Fruit fly (Drosophila melanogaster) whole organism, pupa: ENCODE results near the gene CG11134.

Source experiments
- CG10348 ChIP-seq: fragments of 200-800 bp; sonication (Bioruptor generic); IDR thresholded peaks from 2 replicates; pipeline ENCODE4 v1.3.6; 2022; ENCODE audit warnings: missing biosample characterization, missing genetic modification characterization
- CG12605 ChIP-seq: fragments of 200-800 bp; sonication (Bioruptor generic); IDR thresholded peaks from 2 replicates; pipeline ENCODE4 v1.3.6; 2022; ENCODE audit warnings: missing biosample characterization, missing genetic modification characterization
- CG13204 ChIP-seq: fragments of 200-800 bp; sonication (Bioruptor generic); optimal IDR thresholded peaks from 2 replicates; lab custom pipeline; 2018; ENCODE audit warnings: missing biosample characterization, mild to moderate bottlenecking, missing genetic modification characterization, moderate library complexity
- CG14655 ChIP-seq: fragments of 200-800 bp; sonication (Bioruptor generic); optimal IDR thresholded peaks from 3 replicates; lab custom pipeline; 2017; ENCODE audit warnings: mild to moderate bottlenecking, missing biosample characterization, missing genetic modification reagents, missing genetic modification characterization
- CG15710 ChIP-seq: fragments of 200-800 bp; sonication (Bioruptor generic); optimal IDR thresholded peaks from 2 replicates; lab custom pipeline; 2018; ENCODE audit warnings: missing biosample characterization, mild to moderate bottlenecking, missing genetic modification characterization, moderate library complexity
- CG17806 ChIP-seq: fragments of 200-800 bp; sonication (Bioruptor generic); optimal IDR thresholded peaks from 2 replicates; lab custom pipeline; 2018; ENCODE audit warnings: missing biosample characterization, mild to moderate bottlenecking, missing genetic modification characterization, moderate library complexity
- CG32121 ChIP-seq: fragments of 200-800 bp; sonication (Bioruptor generic); IDR thresholded peaks from 2 replicates; pipeline ENCODE4 v1.3.6; 2022; ENCODE audit warnings: missing biosample characterization, missing genetic modification characterization
- CG34367 ChIP-seq: fragments of 200-800 bp; sonication (Bioruptor generic); optimal IDR thresholded peaks from 2 replicates; lab custom pipeline; 2018; ENCODE audit warnings: missing biosample characterization, mild to moderate bottlenecking, missing genetic modification characterization
- CG4496 ChIP-seq: fragments of 200-800 bp; sonication (Bioruptor generic); IDR thresholded peaks from 3 replicates; pipeline ENCODE4 v1.3.6; 2022; ENCODE audit warnings: missing biosample characterization, missing genetic modification characterization
- CG8159 ChIP-seq: fragments of 200-800 bp; sonication (Bioruptor generic); optimal IDR thresholded peaks from 3 replicates; lab custom pipeline; 2018; ENCODE audit warnings: missing biosample characterization, mild to moderate bottlenecking, missing genetic modification characterization, moderate library complexity
- CG8301 ChIP-seq: fragments of 200-800 bp; sonication (Bioruptor generic); optimal IDR thresholded peaks from 2 replicates; lab custom pipeline; 2018; ENCODE audit warnings: missing biosample characterization, mild to moderate bottlenecking, missing genetic modification characterization
- CG9948 ChIP-seq: fragments of 200-800 bp; sonication (Bioruptor generic); optimal IDR thresholded peaks from 2 replicates; lab custom pipeline; 2018; ENCODE audit warnings: missing biosample characterization, mild to moderate bottlenecking, missing genetic modification characterization, moderate library complexity
- D1 ChIP-seq: fragments of 200-800 bp; sonication (Bioruptor generic); optimal IDR thresholded peaks from 2 replicates; lab custom pipeline; 2018; ENCODE audit warnings: missing biosample characterization, mild to moderate bottlenecking, missing genetic modification characterization, moderate library complexity
- EcR ChIP-seq: fragments of 200-800 bp; sonication (Bioruptor generic); optimal IDR thresholded peaks from 3 replicates; lab custom pipeline; 2019; ENCODE audit warnings: missing biosample characterization, missing genetic modification characterization, mild to moderate bottlenecking, moderate library complexity, missing genetic modification reagents
- Ets98B ChIP-seq: fragments of 200-800 bp; sonication (Bioruptor generic); IDR thresholded peaks from 2 replicates; pipeline ENCODE4 v1.3.6; 2022; ENCODE audit warnings: missing biosample characterization, missing genetic modification characterization
- Pif1A ChIP-seq: fragments of 200-800 bp; sonication (Bioruptor generic); optimal IDR thresholded peaks from 3 replicates; lab custom pipeline; 2016; ENCODE audit warnings: missing biosample characterization, missing genetic modification characterization
- Pif1B ChIP-seq: fragments of 200-800 bp; sonication (Bioruptor generic); optimal IDR thresholded peaks from 3 replicates; lab custom pipeline; 2016; ENCODE audit warnings: missing biosample characterization, missing genetic modification characterization
- Snoo ChIP-seq: fragments of 200-800 bp; sonication (Bioruptor generic); optimal IDR thresholded peaks from 3 replicates; lab custom pipeline; 2017; ENCODE audit warnings: missing biosample characterization, mild to moderate bottlenecking, missing genetic modification characterization, inconsistent platforms
- fd96Ca ChIP-seq: fragments of 200-800 bp; sonication (Bioruptor generic); IDR thresholded peaks from 3 replicates; pipeline ENCODE4 v1.3.6; 2022; ENCODE audit warnings: missing biosample characterization, missing genetic modification characterization
- gl ChIP-seq: fragments of 200-800 bp; sonication (Bioruptor generic); optimal IDR thresholded peaks from 2 replicates; lab custom pipeline; 2018; ENCODE audit warnings: missing biosample characterization, mild to moderate bottlenecking, missing genetic modification characterization
- rn ChIP-seq: fragments of 200-800 bp; sonication (Bioruptor generic); IDR thresholded peaks from 2 replicates; pipeline ENCODE4 v1.3.6; 2022; ENCODE audit warnings: missing biosample characterization, missing genetic modification characterization

Gene CG11134

dm6 chrX:13781739-13782502 is 44.2 kb downstream of the CG11134 start, which contains the start of the genes CtsB and amrt:
Gene CtsB, minus strand, starts transcription at chrX:13782170.
Gene amrt, plus strand, starts transcription at chrX:13782459.
- peak; percentile 80 for TF ChIP-seq CG12605 (GFP tag; lab: Robert Waterston, UW)
- TF ChIP-seq fd96Ca, result no peak; the same call in 2 of the 3 replicates
- TF ChIP-seq Pif1B (GFP tag; lab: Kevin White, UChicago), result peak; percentile 25
- peak; percentile 63 for TF ChIP-seq CG8159 (tag; lab: Kevin White, UChicago)
- no peak for TF ChIP-seq D1 (tag; lab: Kevin White, UChicago)
- TF ChIP-seq CG17806, result peak; percentile 35
- peak; percentile 44; the same call in 1 of the 2 replicates for TF ChIP-seq Ets98B
- no peak for TF ChIP-seq CG13204 (GFP tag; lab: Kevin White, UChicago)
- TF ChIP-seq EcR (GFP tag; lab: Kevin White, UChicago), result peak; percentile 15
- peak; percentile 64 for TF ChIP-seq gl
- TF ChIP-seq CG10348 (GFP tag; lab: Robert Waterston, UW), result no peak
- TF ChIP-seq CG9948, result peak; percentile 27
- TF ChIP-seq CG34367 (tag; lab: Kevin White, UChicago), result peak; percentile 49
- TF ChIP-seq CG4496, result peak; percentile 86
- peak; percentile 71 for TF ChIP-seq CG14655
- TF ChIP-seq Snoo (tag; lab: Kevin White, UChicago), result peak; percentile 64
- TF ChIP-seq Pif1A (GFP tag; lab: Kevin White, UChicago), result peak; percentile 57
- peak; percentile 55; the same call in 1 of the 2 replicates for TF ChIP-seq rn (GFP tag; lab: Robert Waterston, UW)
- peak; percentile 66 for TF ChIP-seq CG15710
- peak; percentile 31; the same call in 1 of the 2 replicates for TF ChIP-seq CG32121 (GFP tag; lab: Robert Waterston, UW)
- TF ChIP-seq CG8301 (tag; lab: Kevin White, UChicago), result peak; percentile 43

dm6 chrX:13783534-13783949 is 45.8 kb downstream of the CG11134 start, which contains the start of gene inaE:
Gene inaE, plus strand, starts transcription at chrX:13783714.
- peak; percentile 44; the same call in 1 of the 3 replicates for TF ChIP-seq fd96Ca
- no peak for TF ChIP-seq EcR (GFP tag; lab: Kevin White, UChicago)
- TF ChIP-seq Pif1B (GFP tag; lab: Kevin White, UChicago), result no peak
- TF ChIP-seq CG9948, result no peak
- no peak for TF ChIP-seq CG15710
- TF ChIP-seq CG17806, result no peak
- no peak for TF ChIP-seq CG12605 (GFP tag; lab: Robert Waterston, UW)
- TF ChIP-seq CG32121 (GFP tag; lab: Robert Waterston, UW), result no peak
- TF ChIP-seq CG13204 (GFP tag; lab: Kevin White, UChicago), result no peak
- 0 out of 3 replicates have a peak, but pooled peaks have one; percentile 40 for TF ChIP-seq CG4496
- no peak for TF ChIP-seq D1 (tag; lab: Kevin White, UChicago)
- no peak for TF ChIP-seq gl
- peak; percentile 46; the same call in 1 of the 2 replicates for TF ChIP-seq Ets98B
- no peak for TF ChIP-seq CG10348 (GFP tag; lab: Robert Waterston, UW)
- peak; percentile 24 for TF ChIP-seq Snoo (tag; lab: Kevin White, UChicago)
- TF ChIP-seq Pif1A (GFP tag; lab: Kevin White, UChicago), result peak; percentile 21
- no peak for TF ChIP-seq CG8301 (tag; lab: Kevin White, UChicago)
- TF ChIP-seq CG34367 (tag; lab: Kevin White, UChicago), result no peak

dm6 chrX:13783958-13784907 is 46.5 kb downstream of the CG11134 start:
- TF ChIP-seq CG12605 (GFP tag; lab: Robert Waterston, UW) (peak; percentile 50; the same call in 1 of the 2 replicates), CG10348 (GFP tag; lab: Robert Waterston, UW) (no peak), CG15710 (peak; percentile 40), CG32121 (GFP tag; lab: Robert Waterston, UW) (peak; percentile 73), CG8159 (tag; lab: Kevin White, UChicago) (peak; percentile 55), CG8301 (tag; lab: Kevin White, UChicago) (peak; percentile 58), EcR (GFP tag; lab: Kevin White, UChicago) (no peak), CG9948 (peak; percentile 48), CG17806 (peak; percentile 48), D1 (tag; lab: Kevin White, UChicago) (no peak), Ets98B (peak; percentile 56), CG14655 (peak; percentile 71), Pif1A (GFP tag; lab: Kevin White, UChicago) (peak; percentile 64), CG4496 (peak; percentile 83), Pif1B (GFP tag; lab: Kevin White, UChicago) (peak; percentile 13), gl (no peak), rn (GFP tag; lab: Robert Waterston, UW) (peak; percentile 30; the same call in 1 of the 2 replicates), CG13204 (GFP tag; lab: Kevin White, UChicago) (no peak), fd96Ca (peak; percentile 43; the same call in 1 of the 3 replicates), CG34367 (tag; lab: Kevin White, UChicago) (no peak), Snoo (tag; lab: Kevin White, UChicago) (no peak)
- TF ChIP-seq, all 21 proteins: peak for 14

- TF ChIP-seq CG12605 (GFP tag; lab: Robert Waterston, UW), result no peak
- no peak for TF ChIP-seq CG14655
- TF ChIP-seq CG10348 (GFP tag; lab: Robert Waterston, UW), result no peak
- no peak for TF ChIP-seq CG17806
- TF ChIP-seq Snoo (tag; lab: Kevin White, UChicago), result no peak
- TF ChIP-seq, all 21 proteins: peak for 0
Observed at dm6 chrX:13786037-13786667, 48.4 kb downstream of the CG11134 start.
